Worm (Caenorhabditis elegans) whole organism, mixed stage, embryonic: ENCODE results near the gene map-2.
"Not testable (repeated sequence)": the region's sequence is repeated elsewhere in the genome, so short reads cannot be mapped to it uniquely, and the experiment has no call there.

Experiments
- bed-3 ChIP-seq: fragments of 200-800 bp; sonication (Bioruptor generic); optimal IDR thresholded peaks from 3 replicates; lab custom pipeline; 2018; ENCODE audit warnings: mild to moderate bottlenecking, missing genetic modification characterization, moderate library complexity, missing compliant biosample characterization
- blmp-1 ChIP-seq: fragments of 150-350 bp; optimal IDR thresholded peaks from 2 replicates; lab custom pipeline; 2014; ENCODE audit warnings: missing biosample characterization, missing genetic modification characterization
- ceh-39 ChIP-seq: fragments of 150-350 bp; optimal IDR thresholded peaks from 2 replicates; lab custom pipeline; 2014; ENCODE audit warnings: missing biosample characterization, missing genetic modification characterization
- ceh-43 ChIP-seq: fragments of 200-800 bp; sonication (Bioruptor generic); optimal IDR thresholded peaks from 2 replicates; lab custom pipeline; 2018; ENCODE audit warnings: mild to moderate bottlenecking, missing genetic modification characterization, moderate library complexity, missing compliant biosample characterization
- ceh-83 ChIP-seq: fragments of 200-800 bp; sonication (Bioruptor generic); optimal IDR thresholded peaks from 2 replicates; lab custom pipeline; 2018; ENCODE audit warnings: mild to moderate bottlenecking, missing genetic modification characterization, missing compliant biosample characterization
- ces-1 ChIP-seq: fragments of 150-350 bp; optimal IDR thresholded peaks from 2 replicates; lab custom pipeline; 2014; ENCODE audit warnings: missing biosample characterization, missing genetic modification reagents, missing genetic modification characterization
- drap-1 ChIP-seq: fragments of 200-800 bp; sonication (Bioruptor generic); optimal IDR thresholded peaks from 3 replicates; lab custom pipeline; 2018; ENCODE audit warnings: mild to moderate bottlenecking, missing genetic modification characterization, missing compliant biosample characterization
- elt-1 ChIP-seq: sonication (generic microtip); optimal IDR thresholded peaks from 2 replicates; lab custom pipeline; 2017; ENCODE audit warnings: missing genetic modification characterization, mild to moderate bottlenecking, missing compliant biosample characterization, antibody characterized with exemption, moderate library complexity, borderline replicate concordance; ENCODE audit not compliant: insufficient read depth
- elt-3 ChIP-seq: fragments of 150-350 bp; optimal IDR thresholded peaks from 2 replicates; lab custom pipeline; 2014; ENCODE audit warnings: missing biosample characterization, missing genetic modification characterization
- flh-1 ChIP-seq: fragments of 200-800 bp; sonication (Bioruptor generic); optimal IDR thresholded peaks from 2 replicates; lab custom pipeline; 2018; ENCODE audit warnings: mild to moderate bottlenecking, missing genetic modification characterization, moderate library complexity, missing compliant biosample characterization
- ham-2 ChIP-seq: fragments of 200-800 bp; sonication (Bioruptor generic); optimal IDR thresholded peaks from 2 replicates; lab custom pipeline; 2018; ENCODE audit warnings: mild to moderate bottlenecking, missing genetic modification characterization, missing compliant biosample characterization
- lin-13 ChIP-seq: fragments of 150-350 bp; optimal IDR thresholded peaks from 2 replicates; lab custom pipeline; 2014; ENCODE audit warnings: missing biosample characterization, missing genetic modification characterization
- lin-32 ChIP-seq: fragments of 200-800 bp; sonication (Bioruptor generic); optimal IDR thresholded peaks from 2 replicates; lab custom pipeline; 2018; ENCODE audit warnings: mild to moderate bottlenecking, missing genetic modification characterization, missing compliant biosample characterization
- lsy-2 ChIP-seq: fragments of 150-350 bp; optimal IDR thresholded peaks from 2 replicates; lab custom pipeline; 2014; ENCODE audit warnings: missing biosample characterization, missing genetic modification characterization
- mab-5 ChIP-seq: fragments of 150-350 bp; optimal IDR thresholded peaks from 2 replicates; lab custom pipeline; 2014; ENCODE audit warnings: missing biosample characterization, missing genetic modification characterization
- mep-1 ChIP-seq: fragments of 150-350 bp; optimal IDR thresholded peaks from 2 replicates; lab custom pipeline; 2017; ENCODE audit warnings: missing biosample characterization, missing genetic modification reagents, missing genetic modification characterization, inconsistent platforms
- mls-2 ChIP-seq: sonication (generic microtip); optimal IDR thresholded peaks from 2 replicates; lab custom pipeline; 2016; ENCODE audit warnings: mild to moderate bottlenecking, missing genetic modification characterization, moderate library complexity, missing compliant biosample characterization
- nhr-2 ChIP-seq: fragments of 150-350 bp; optimal IDR thresholded peaks from 2 replicates; lab custom pipeline; 2014; ENCODE audit warnings: missing biosample characterization, missing genetic modification characterization
- nhr-237 ChIP-seq: fragments of 150-350 bp; optimal IDR thresholded peaks from 2 replicates; lab custom pipeline; 2014; ENCODE audit warnings: missing biosample characterization, missing genetic modification characterization
- nhr-28 ChIP-seq: fragments of 150-350 bp; optimal IDR thresholded peaks from 2 replicates; lab custom pipeline; 2014; ENCODE audit warnings: missing biosample characterization, missing genetic modification characterization
- nhr-76 ChIP-seq: sonication (generic microtip); optimal IDR thresholded peaks from 2 replicates; lab custom pipeline; 2017; ENCODE audit warnings: missing biosample characterization, missing genetic modification characterization
- pha-4 ChIP-seq: fragments of 150-350 bp; optimal IDR thresholded peaks from 2 replicates; lab custom pipeline; 2018; ENCODE audit warnings: missing biosample characterization, missing genetic modification reagents, missing genetic modification characterization
- sem-2 ChIP-seq: fragments of 200-800 bp; sonication (Bioruptor generic); optimal IDR thresholded peaks from 2 replicates; lab custom pipeline; 2018; ENCODE audit warnings: mild to moderate bottlenecking, missing genetic modification characterization, missing compliant biosample characterization
- snpc-4 ChIP-seq: fragments of 150-350 bp; optimal IDR thresholded peaks from 2 replicates; lab custom pipeline; 2014; ENCODE audit warnings: missing biosample characterization, missing genetic modification characterization
- sptf-1 ChIP-seq: sonication (generic microtip); optimal IDR thresholded peaks from 2 replicates; lab custom pipeline; 2017; ENCODE audit warnings: mild to moderate bottlenecking, missing genetic modification characterization, moderate library complexity, missing compliant biosample characterization
- tbx-8 ChIP-seq: fragments of 200-800 bp; sonication (Bioruptor generic); optimal IDR thresholded peaks from 2 replicates; lab custom pipeline; 2018; ENCODE audit warnings: mild to moderate bottlenecking, missing genetic modification characterization, moderate library complexity, missing compliant biosample characterization
- unc-120 ChIP-seq: sonication (generic microtip); optimal IDR thresholded peaks from 2 replicates; lab custom pipeline; 2017; ENCODE audit warnings: missing genetic modification characterization, missing compliant biosample characterization; ENCODE audit not compliant: poor library complexity, severe bottlenecking
- unc-39 ChIP-seq: fragments of 150-350 bp; optimal IDR thresholded peaks from 2 replicates; lab custom pipeline; 2014; ENCODE audit warnings: missing biosample characterization, missing genetic modification characterization
- unc-62 ChIP-seq: fragments of 150-350 bp; optimal IDR thresholded peaks from 2 replicates; lab custom pipeline; 2014; ENCODE audit warnings: missing biosample characterization, missing genetic modification reagents, missing genetic modification characterization
- zip-8 ChIP-seq: fragments of 150-350 bp; optimal IDR thresholded peaks from 2 replicates; lab custom pipeline; 2014; ENCODE audit warnings: missing biosample characterization, missing genetic modification characterization
- ztf-11 ChIP-seq: fragments of 150-350 bp; optimal IDR thresholded peaks from 2 replicates; lab custom pipeline; 2014; ENCODE audit warnings: missing biosample characterization, missing genetic modification characterization

The map-2 gene

ce11 chrIV:16854790-16855189 is at the start of gene map-2:
Gene map-2, minus strand, starts transcription at chrIV:16854890.
- no peak for TF ChIP-seq sem-2 (GFP tag; lab: Kevin White, UChicago)
- TF ChIP-seq lin-13 (tag; lab: Kevin White, UChicago) = no peak
- no peak for TF ChIP-seq zip-8 (tag; lab: Kevin White, UChicago)
- no peak for TF ChIP-seq unc-120 (tag; lab: Kevin White, UChicago)
- TF ChIP-seq lsy-2 (tag; lab: Kevin White, UChicago) = no peak
- no peak for TF ChIP-seq ces-1 (GFP tag; lab: Kevin White, UChicago)
- TF ChIP-seq nhr-237 (tag; lab: Kevin White, UChicago) = no peak
- TF ChIP-seq snpc-4 (tag; lab: Kevin White, UChicago) = no peak
- no peak for TF ChIP-seq elt-1 (tag; lab: Kevin White, UChicago)
- TF ChIP-seq, all 35 proteins: peak for 0

DNA sequence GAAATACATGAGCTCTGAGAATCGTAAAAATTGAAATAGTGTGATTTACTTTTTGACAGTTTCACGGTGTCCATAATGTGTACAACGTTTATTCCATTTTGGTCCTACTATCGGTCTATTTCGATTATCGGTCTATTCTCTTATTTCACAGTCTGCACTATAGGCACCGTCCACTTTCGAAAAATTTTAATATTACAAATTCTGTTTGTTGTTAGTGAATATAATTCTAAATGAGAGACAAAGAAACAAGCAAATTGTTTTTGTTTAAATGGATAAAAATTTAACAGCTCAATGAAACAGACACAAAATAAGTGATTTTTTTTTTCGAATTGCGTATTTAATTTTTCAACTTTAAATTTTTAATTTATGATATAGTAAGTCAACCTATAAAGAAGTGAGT is 43.5 kb upstream of the map-2 start:
- no peak for TF ChIP-seq flh-1 (GFP tag; lab: Kevin White, UChicago)
- no peak for TF ChIP-seq snpc-4 (tag; lab: Kevin White, UChicago)
- TF ChIP-seq ceh-83 (GFP tag; lab: Kevin White, UChicago) = no peak
- no peak for TF ChIP-seq ceh-39 (tag; lab: Kevin White, UChicago)
- no peak for TF ChIP-seq ces-1 (GFP tag; lab: Kevin White, UChicago)
- TF ChIP-seq unc-120 (tag; lab: Kevin White, UChicago) = no peak

DNA sequence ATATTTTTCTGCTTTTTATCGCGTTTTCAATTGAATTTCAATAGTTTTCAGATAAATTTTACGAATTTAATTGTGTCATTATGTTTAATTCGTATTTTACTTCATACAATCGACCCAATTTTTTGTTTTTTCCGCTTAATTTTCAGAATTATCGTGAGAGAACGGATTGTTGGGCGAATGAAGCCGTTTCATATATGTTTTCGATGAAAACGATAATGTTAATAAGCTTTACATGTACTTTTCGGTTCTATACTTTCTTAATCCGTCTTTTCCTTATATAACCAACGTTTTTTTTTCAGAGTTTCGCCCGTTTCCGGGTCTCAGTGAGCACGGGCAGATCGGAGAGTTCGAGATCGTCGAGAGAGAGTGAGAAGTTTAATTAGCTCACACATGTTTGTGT is 40.6 kb upstream of the map-2 start, which contains the start of gene T06A10.2:
TSS of gene T06A10.2 (plus strand) at position 301 of the 400 bp plus-strand sequence.
- not testable (repeated sequence) for TF ChIP-seq unc-62, ceh-83, ham-2 (GFP tag; lab: Kevin White, UChicago)
- TF ChIP-seq, all 35 proteins: peak for 0; not testable (repeated sequence) for 35

ce11 chrIV:16888580-16888979 is 33.9 kb upstream of the map-2 start:
- TF ChIP-seq sptf-1 (tag; lab: Kevin White, UChicago) (no peak), nhr-2 (tag; lab: Kevin White, UChicago) (no peak), elt-1 (tag; lab: Kevin White, UChicago) (no peak), lsy-2 (tag; lab: Kevin White, UChicago) (no peak), unc-120 (tag; lab: Kevin White, UChicago) (no peak), ceh-39 (tag; lab: Kevin White, UChicago) (no peak), mls-2 (tag; lab: Kevin White, UChicago) (no peak), flh-1 (GFP tag; lab: Kevin White, UChicago) (no peak), nhr-237 (tag; lab: Kevin White, UChicago) (no peak), nhr-76 (tag; lab: Kevin White, UChicago) (no peak)

- TF ChIP-seq lin-13 (tag; lab: Kevin White, UChicago) = no peak
- no peak for TF ChIP-seq sptf-1 (tag; lab: Kevin White, UChicago)
- TF ChIP-seq tbx-8 (GFP tag; lab: Kevin White, UChicago) = no peak
- TF ChIP-seq nhr-2 (tag; lab: Kevin White, UChicago) = no peak
- TF ChIP-seq ces-1 (GFP tag; lab: Kevin White, UChicago) = no peak
- no peak for TF ChIP-seq nhr-28 (tag; lab: Kevin White, UChicago)
- no peak for TF ChIP-seq unc-62 (GFP tag; lab: Kevin White, UChicago)
Observed at ce11 chrIV:16868900-16869299, 14.2 kb upstream of the map-2 start, which contains the start of gene T06A10.106. Gene T06A10.106, minus strand, starts transcription at chrIV:16869000.

DNA sequence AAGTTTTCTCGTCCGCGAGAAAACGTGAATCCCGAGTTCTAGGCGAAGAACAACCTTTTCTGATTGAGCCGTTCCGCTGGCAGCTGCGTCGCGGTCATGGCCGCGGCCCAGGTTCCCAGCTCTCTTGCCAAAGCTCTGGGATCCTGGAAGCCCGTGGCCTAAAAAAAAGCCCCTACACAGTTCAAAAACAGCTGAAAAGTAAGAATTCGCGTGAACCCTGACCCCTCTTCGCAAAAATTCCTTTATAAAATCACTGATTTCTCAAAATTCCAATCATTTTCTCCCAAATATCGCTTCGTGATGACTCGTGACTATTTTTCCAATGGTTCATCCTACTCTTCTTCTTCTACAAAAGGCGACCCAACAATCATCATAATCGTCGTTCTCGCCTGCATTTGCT is 12.5 kb upstream of the map-2 start, which contains the start of gene T06A10.107:
TSS of gene T06A10.107 (plus strand) at position 301 of the 400 bp plus-strand sequence.
- TF ChIP-seq elt-3 (tag; lab: Kevin White, UChicago) = no peak
- no peak for TF ChIP-seq ceh-39 (tag; lab: Kevin White, UChicago)
- TF ChIP-seq sem-2 (GFP tag; lab: Kevin White, UChicago) = no peak
- TF ChIP-seq ztf-11 (tag; lab: Kevin White, UChicago) = no peak
- TF ChIP-seq zip-8 (tag; lab: Kevin White, UChicago) = no peak
- no peak for TF ChIP-seq nhr-28 (tag; lab: Kevin White, UChicago)
- TF ChIP-seq mls-2 (tag; lab: Kevin White, UChicago) = no peak

DNA sequence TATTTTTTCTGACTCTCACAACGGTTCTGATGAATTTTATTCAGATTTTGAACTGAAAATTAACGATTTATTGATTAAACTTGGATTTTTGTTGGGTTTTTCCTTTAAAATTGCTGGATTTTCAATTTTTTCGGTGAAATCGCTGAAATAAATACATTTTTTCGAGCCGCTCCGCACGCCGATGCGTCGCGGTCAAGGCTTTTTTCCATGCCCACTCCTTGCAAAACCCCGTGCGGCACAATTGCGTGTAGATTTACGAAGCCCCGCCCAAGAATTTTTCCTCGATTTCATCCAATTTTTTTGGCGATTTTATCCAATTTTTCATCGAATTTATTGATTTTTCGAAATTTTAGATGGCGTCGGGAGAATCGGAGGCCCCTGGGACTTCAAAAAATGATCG is 10.8 kb upstream of the map-2 start, which contains the start of gene gtsf-1:
TSS of gene gtsf-1 (plus strand) at position 354 of the 400 bp plus-strand sequence.
- TF ChIP-seq snpc-4 (tag; lab: Kevin White, UChicago) = no peak
- peak; percentile 61 for TF ChIP-seq ces-1 (GFP tag; lab: Kevin White, UChicago)
- peak; percentile 62 for TF ChIP-seq pha-4 (tag; lab: Kevin White, UChicago)
- TF ChIP-seq ztf-11 (tag; lab: Kevin White, UChicago) = peak; percentile 16
- no peak for TF ChIP-seq mab-5
- no peak for TF ChIP-seq zip-8 (tag; lab: Kevin White, UChicago)
- TF ChIP-seq elt-1 (tag; lab: Kevin White, UChicago) = no peak
- TF ChIP-seq mep-1 = peak; percentile 88
- TF ChIP-seq drap-1 (GFP tag; lab: Kevin White, UChicago) = peak; percentile 67
- TF ChIP-seq lsy-2 (tag; lab: Kevin White, UChicago) = peak; percentile 78
- TF ChIP-seq nhr-76 (tag; lab: Kevin White, UChicago) = no peak
- no peak for TF ChIP-seq unc-39 (tag; lab: Kevin White, UChicago)
- TF ChIP-seq bed-3 (GFP tag; lab: Kevin White, UChicago) = no peak
- TF ChIP-seq blmp-1 (tag; lab: Kevin White, UChicago) = no peak
- TF ChIP-seq ceh-43 (GFP tag; lab: Kevin White, UChicago) = no peak
- no peak for TF ChIP-seq lin-32 (GFP tag; lab: Kevin White, UChicago)
- TF ChIP-seq ceh-39 (tag; lab: Kevin White, UChicago) = peak; percentile 40
- TF ChIP-seq nhr-28 (tag; lab: Kevin White, UChicago) = no peak
- no peak for TF ChIP-seq unc-62 (GFP tag; lab: Kevin White, UChicago)
- TF ChIP-seq mls-2 (tag; lab: Kevin White, UChicago) = peak; percentile 58
- TF ChIP-seq flh-1 (GFP tag; lab: Kevin White, UChicago) = no peak
- TF ChIP-seq lin-13 (tag; lab: Kevin White, UChicago) = peak; percentile 46
- peak; percentile 38 for TF ChIP-seq unc-120 (tag; lab: Kevin White, UChicago)
